Worm (Caenorhabditis elegans): ENCODE results near the gene hpx-2.

The hpx-2 gene

ce11 chrV:13863700-13864099 lies 13.4 kb downstream of the hpx-2 start:
- TF ChIP-seq ceh-36 (tag; optimal IDR thresholded peaks at IDR 0.05) (no peak), ceh-13 (GFP tag; optimal IDR thresholded peaks at IDR 0.05) (no peak)

DNA sequence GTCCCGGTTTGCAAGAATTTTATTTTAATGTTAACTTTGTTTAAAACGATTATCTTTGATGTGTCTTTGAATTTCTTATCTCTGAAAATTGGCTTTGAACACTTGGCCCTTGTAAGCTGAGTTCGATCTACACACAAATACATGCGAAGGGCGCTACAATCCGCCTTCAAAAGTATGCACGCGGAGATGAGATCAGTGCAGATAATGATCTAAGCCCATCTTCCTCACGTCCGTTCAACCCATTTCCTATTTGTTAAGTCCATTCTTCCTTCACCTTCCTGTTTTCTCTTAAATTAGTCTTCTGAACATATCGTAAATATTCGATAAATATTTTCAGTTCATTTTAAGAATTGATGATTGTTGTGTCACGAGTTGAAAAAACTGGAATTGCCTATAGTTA lies 16.1 kb downstream of the hpx-2 start, which contains the start of gene nhr-175:
nhr-175 (plus strand) TSS at position 339 of the 400 bp plus-strand sequence.
- TF ChIP-seq hmbx-1 (tag; optimal IDR thresholded peaks at IDR 0.05) (no peak), scrt-1 (GFP tag; IDR thresholded peaks at IDR 0.05) (no peak), ceh-36 (tag; optimal IDR thresholded peaks at IDR 0.05) (no peak), tbx-11 (GFP tag; IDR thresholded peaks at IDR 0.05) (no peak), tbx-37 (GFP tag; conservative IDR thresholded peaks at IDR 0.05) (no peak), ceh-13 (GFP tag; optimal IDR thresholded peaks at IDR 0.05) (no peak), ets-7 (tag; optimal IDR thresholded peaks at IDR 0.05) (no peak), flt-1 (GFP tag; IDR thresholded peaks at IDR 0.05) (no peak), hmg-4 (GFP tag; optimal IDR thresholded peaks at IDR 0.05) (no peak), sea-1 (GFP tag; conservative IDR thresholded peaks at IDR 0.05) (no peak), tra-4 (tag; optimal IDR thresholded peaks at IDR 0.05) (no peak), pes-1 (GFP tag; IDR thresholded peaks at IDR 0.05) (no peak), F13C5.2 (tag; optimal IDR thresholded peaks at IDR 0.05) (no peak), B0310.2 (tag; optimal IDR thresholded peaks at IDR 0.05) (no peak), ama-1 (optimal IDR thresholded peaks at IDR 0.05) (no peak), hnd-1 (tag; optimal IDR thresholded peaks at IDR 0.05) (no peak), aly-1 (tag; optimal IDR thresholded peaks at IDR 0.05) (no peak)

- TF ChIP-seq B0310.2 (tag; optimal IDR thresholded peaks at IDR 0.05) (peak; percentile 10), hmbx-1 (tag; optimal IDR thresholded peaks at IDR 0.05) (peak; percentile 30)
Measured at ce11 chrV:13868886-13869285, 18.6 kb downstream of the hpx-2 start.

ce11 chrV:13869551-13869950 lies 19.3 kb downstream of the hpx-2 start:
- no peak for TF ChIP-seq hmbx-1 (tag; optimal IDR thresholded peaks at IDR 0.05)
- no peak for TF ChIP-seq tbx-37 (GFP tag; conservative IDR thresholded peaks at IDR 0.05)
- TF ChIP-seq scrt-1 (GFP tag; IDR thresholded peaks at IDR 0.05): no peak
- TF ChIP-seq pes-1 (GFP tag; IDR thresholded peaks at IDR 0.05): no peak
- no peak for TF ChIP-seq tbx-11 (GFP tag; IDR thresholded peaks at IDR 0.05)
- no peak for TF ChIP-seq ceh-13 (GFP tag; optimal IDR thresholded peaks at IDR 0.05)
- TF ChIP-seq ceh-36 (tag; optimal IDR thresholded peaks at IDR 0.05): no peak
- no peak for TF ChIP-seq hnd-1 (tag; optimal IDR thresholded peaks at IDR 0.05)
- TF ChIP-seq hmg-4 (GFP tag; optimal IDR thresholded peaks at IDR 0.05): no peak
- no peak for TF ChIP-seq sea-1 (GFP tag; conservative IDR thresholded peaks at IDR 0.05)
- TF ChIP-seq tra-4 (tag; optimal IDR thresholded peaks at IDR 0.05): no peak
- TF ChIP-seq ama-1 (optimal IDR thresholded peaks at IDR 0.05): no peak

DNA sequence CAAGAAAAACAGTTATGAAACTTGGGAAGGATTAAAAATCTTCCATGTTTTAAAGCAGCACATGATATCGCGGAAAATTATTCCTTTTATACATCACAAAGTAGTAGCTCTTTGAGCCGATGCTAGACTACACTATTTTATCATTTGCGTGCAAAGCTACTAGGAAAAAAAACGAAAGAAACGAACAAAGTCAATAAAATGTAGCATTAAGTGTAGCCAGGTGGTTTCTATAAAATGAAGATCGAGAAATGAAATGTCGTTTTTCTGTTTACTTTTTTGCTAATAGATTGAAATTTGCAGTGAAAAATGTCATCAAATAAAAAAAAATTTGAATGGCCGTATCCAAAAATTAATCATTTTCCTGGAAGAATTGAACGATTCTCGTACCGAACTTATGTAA lies 22.6 kb downstream of the hpx-2 start, which contains the start of gene cpt-5:
cpt-5 (plus strand) TSS at position 301 of the 400 bp plus-strand sequence.
- no peak for TF ChIP-seq ets-7 (tag; optimal IDR thresholded peaks at IDR 0.05)
- TF ChIP-seq ama-1 (optimal IDR thresholded peaks at IDR 0.05): no peak
- no peak for TF ChIP-seq tbx-11 (GFP tag; IDR thresholded peaks at IDR 0.05)
- no peak for TF ChIP-seq hnd-1 (tag; optimal IDR thresholded peaks at IDR 0.05)
- no peak for TF ChIP-seq hmg-4 (GFP tag; optimal IDR thresholded peaks at IDR 0.05)
- no peak for TF ChIP-seq tbx-37 (GFP tag; conservative IDR thresholded peaks at IDR 0.05)
- no peak for TF ChIP-seq ceh-36 (tag; optimal IDR thresholded peaks at IDR 0.05)
- TF ChIP-seq flt-1 (GFP tag; IDR thresholded peaks at IDR 0.05): no peak
- no peak for TF ChIP-seq ceh-13 (GFP tag; optimal IDR thresholded peaks at IDR 0.05)
- no peak for TF ChIP-seq sea-1 (GFP tag; conservative IDR thresholded peaks at IDR 0.05)
- no peak for TF ChIP-seq scrt-1 (GFP tag; IDR thresholded peaks at IDR 0.05)
- TF ChIP-seq F13C5.2 (tag; optimal IDR thresholded peaks at IDR 0.05): no peak

- TF ChIP-seq hnd-1 (tag; optimal IDR thresholded peaks at IDR 0.05) (no peak), aly-1 (tag; optimal IDR thresholded peaks at IDR 0.05) (no peak), tbx-11 (GFP tag; IDR thresholded peaks at IDR 0.05) (no peak), F13C5.2 (tag; optimal IDR thresholded peaks at IDR 0.05) (no peak), hmg-4 (GFP tag; optimal IDR thresholded peaks at IDR 0.05) (no peak), tra-4 (tag; optimal IDR thresholded peaks at IDR 0.05) (no peak), tbx-37 (GFP tag; conservative IDR thresholded peaks at IDR 0.05) (no peak), pes-1 (GFP tag; IDR thresholded peaks at IDR 0.05) (no peak), hmbx-1 (tag; optimal IDR thresholded peaks at IDR 0.05) (no peak), scrt-1 (GFP tag; IDR thresholded peaks at IDR 0.05) (no peak), flt-1 (GFP tag; IDR thresholded peaks at IDR 0.05) (no peak), ama-1 (optimal IDR thresholded peaks at IDR 0.05) (no peak)
Measured at ce11 chrV:13873323-13873722, 23.1 kb downstream of the hpx-2 start.

DNA sequence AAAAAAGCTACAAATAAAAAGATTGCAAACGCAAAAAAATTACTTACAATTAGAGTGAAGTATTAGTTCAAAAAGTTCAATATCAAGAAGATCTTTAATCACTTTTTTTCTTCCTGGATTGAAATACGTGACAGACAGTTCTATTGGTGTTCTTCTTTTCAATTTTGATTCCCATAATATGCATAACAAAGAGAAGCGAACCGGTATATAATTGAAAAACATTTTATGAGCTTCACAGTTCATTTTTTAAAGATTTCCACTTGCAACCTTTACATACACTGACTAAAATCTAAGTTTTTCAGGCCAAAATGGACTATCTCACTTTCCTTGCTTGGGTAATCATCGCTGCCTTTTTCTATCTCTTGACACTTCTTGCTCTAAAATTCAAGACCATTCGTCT lies 26.3 kb downstream of the hpx-2 start, which contains the start of gene T22G5.1:
T22G5.1 (plus strand) TSS at position 301 of the 400 bp plus-strand sequence.
- TF ChIP-seq pes-1 (GFP tag; IDR thresholded peaks at IDR 0.05) (no peak), B0310.2 (tag; optimal IDR thresholded peaks at IDR 0.05) (no peak), F13C5.2 (tag; optimal IDR thresholded peaks at IDR 0.05) (no peak), scrt-1 (GFP tag; IDR thresholded peaks at IDR 0.05) (no peak), tbx-37 (GFP tag; conservative IDR thresholded peaks at IDR 0.05) (no peak), sea-1 (GFP tag; conservative IDR thresholded peaks at IDR 0.05) (no peak)

DNA sequence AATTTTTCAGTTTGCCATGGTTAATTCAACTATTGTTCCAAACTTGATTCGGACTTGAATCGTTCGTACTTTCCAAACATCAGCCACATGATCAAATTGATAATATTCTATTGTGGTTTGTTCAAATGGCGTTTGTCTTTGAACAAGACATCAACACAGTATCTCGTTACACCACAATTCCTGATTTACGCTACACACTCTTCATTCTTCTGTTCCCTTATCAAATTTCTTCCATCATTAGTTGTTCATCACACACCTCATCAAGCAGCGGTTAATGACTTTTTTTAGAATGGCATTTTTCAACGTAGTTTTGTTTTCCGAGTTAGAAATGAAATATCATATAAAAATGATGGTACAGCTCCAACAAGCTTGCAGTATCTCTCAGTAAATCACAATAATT lies 28.0 kb downstream of the hpx-2 start:
- TF ChIP-seq hnd-1 (tag; optimal IDR thresholded peaks at IDR 0.05) (no peak), ceh-13 (GFP tag; optimal IDR thresholded peaks at IDR 0.05) (no peak), ets-7 (tag; optimal IDR thresholded peaks at IDR 0.05) (no peak), pes-1 (GFP tag; IDR thresholded peaks at IDR 0.05) (no peak), F13C5.2 (tag; optimal IDR thresholded peaks at IDR 0.05) (no peak), aly-1 (tag; optimal IDR thresholded peaks at IDR 0.05) (no peak), tra-4 (tag; optimal IDR thresholded peaks at IDR 0.05) (no peak), flt-1 (GFP tag; IDR thresholded peaks at IDR 0.05) (no peak), sea-1 (GFP tag; conservative IDR thresholded peaks at IDR 0.05) (no peak), B0310.2 (tag; optimal IDR thresholded peaks at IDR 0.05) (no peak), tbx-37 (GFP tag; conservative IDR thresholded peaks at IDR 0.05) (no peak), ama-1 (optimal IDR thresholded peaks at IDR 0.05) (no peak), scrt-1 (GFP tag; IDR thresholded peaks at IDR 0.05) (no peak), hmg-4 (GFP tag; optimal IDR thresholded peaks at IDR 0.05) (no peak), tbx-11 (GFP tag; IDR thresholded peaks at IDR 0.05) (no peak)

All from whole organism, early embryonic.